Fruit fly (Drosophila melanogaster) whole organism, embryonic: ENCODE results near the gene drongo.

Source experiments
- BtbVII ChIP-seq: fragments of 200-800 bp; sonication (Bioruptor generic); optimal IDR thresholded peaks from 3 replicates; lab custom pipeline; 2017; ENCODE audit warnings: missing biosample characterization, mild to moderate bottlenecking, missing genetic modification characterization
- CG12104 ChIP-seq: fragments of 200-800 bp; sonication (Bioruptor generic); optimal IDR thresholded peaks from 3 replicates; lab custom pipeline; 2016; ENCODE audit warnings: missing biosample characterization, missing genetic modification characterization
- CG13296 ChIP-seq: fragments of 200-800 bp; sonication (Bioruptor generic); optimal IDR thresholded peaks from 3 replicates; lab custom pipeline; 2018; ENCODE audit warnings: missing biosample characterization, mild to moderate bottlenecking, missing genetic modification characterization
- CG13894 ChIP-seq: fragments of 200-800 bp; sonication (Bioruptor generic); optimal IDR thresholded peaks from 3 replicates; lab custom pipeline; 2018; ENCODE audit warnings: missing biosample characterization, mild to moderate bottlenecking, missing genetic modification characterization, moderate library complexity
- CG14667 ChIP-seq: fragments of 200-800 bp; sonication (Bioruptor generic); IDR thresholded peaks from 2 replicates; pipeline ENCODE4 v1.3.6; 2022; ENCODE audit warnings: missing biosample characterization, missing genetic modification characterization
- CG1647 ChIP-seq: fragments of 200-800 bp; sonication (Bioruptor generic); optimal IDR thresholded peaks from 3 replicates; lab custom pipeline; 2016; ENCODE audit warnings: missing biosample characterization, missing genetic modification characterization
- CG17328 ChIP-seq: fragments of 200-800 bp; sonication (Bioruptor generic); IDR thresholded peaks from 2 replicates; pipeline ENCODE4 v1.3.6; 2022; ENCODE audit warnings: missing biosample characterization, missing genetic modification characterization
- CG17359 ChIP-seq: fragments of 200-800 bp; sonication (Bioruptor generic); optimal IDR thresholded peaks from 3 replicates; lab custom pipeline; 2018; ENCODE audit warnings: missing biosample characterization, mild to moderate bottlenecking, missing genetic modification characterization, moderate library complexity
- CG18262 ChIP-seq: fragments of 200-800 bp; optimal IDR thresholded peaks from 3 replicates; lab custom pipeline; 2019; ENCODE audit warnings: missing biosample characterization, mild to moderate bottlenecking, missing genetic modification characterization, moderate library complexity
- CG2199 ChIP-seq: fragments of 200-800 bp; sonication (Bioruptor generic); IDR thresholded peaks from 3 replicates; pipeline ENCODE4 v1.3.6; 2022; ENCODE audit warnings: missing biosample characterization, missing genetic modification characterization
- CG30403 ChIP-seq: fragments of 200-800 bp; sonication (Bioruptor generic); optimal IDR thresholded peaks from 3 replicates; lab custom pipeline; 2016; ENCODE audit warnings: missing biosample characterization, missing genetic modification characterization
- CG32532 ChIP-seq: fragments of 200-800 bp; sonication (Bioruptor generic); IDR thresholded peaks from 2 replicates; pipeline ENCODE4 v1.3.6; 2022; ENCODE audit warnings: missing biosample characterization, missing genetic modification characterization
- CG33213 ChIP-seq: fragments of 200-800 bp; sonication (Bioruptor generic); optimal IDR thresholded peaks from 3 replicates; lab custom pipeline; 2016; ENCODE audit warnings: missing biosample characterization, missing genetic modification characterization
- CG34224 ChIP-seq: fragments of 200-800 bp; sonication (Bioruptor generic); IDR thresholded peaks from 3 replicates; pipeline ENCODE4 v1.3.6; 2022; ENCODE audit warnings: missing biosample characterization, missing genetic modification characterization; ENCODE audit not compliant: partially characterized antibody
- CG3847 ChIP-seq: fragments of 200-800 bp; sonication (Bioruptor generic); IDR thresholded peaks from 2 replicates; pipeline ENCODE4 v1.3.6; 2022; ENCODE audit warnings: missing biosample characterization, missing genetic modification characterization
- CG4820 ChIP-seq: fragments of 200-800 bp; sonication (Bioruptor generic); optimal IDR thresholded peaks from 3 replicates; lab custom pipeline; 2016; ENCODE audit warnings: missing biosample characterization, missing genetic modification characterization
- CG4854 ChIP-seq: fragments of 200-800 bp; sonication (Bioruptor generic); optimal IDR thresholded peaks from 2 replicates; lab custom pipeline; 2016; ENCODE audit warnings: missing biosample characterization, missing genetic modification characterization, inconsistent platforms
- CG6654 ChIP-seq: fragments of 200-800 bp; sonication (Bioruptor generic); optimal IDR thresholded peaks from 2 replicates; lab custom pipeline; 2017; ENCODE audit warnings: missing biosample characterization, mild to moderate bottlenecking, missing genetic modification characterization
- CG7556 ChIP-seq: fragments of 200-800 bp; sonication (Bioruptor generic); optimal IDR thresholded peaks from 2 replicates; lab custom pipeline; 2017; ENCODE audit warnings: missing biosample characterization, mild to moderate bottlenecking, missing genetic modification characterization
- Camta ChIP-seq: fragments of 200-800 bp; sonication (Bioruptor generic); optimal IDR thresholded peaks from 2 replicates; lab custom pipeline; 2016; ENCODE audit warnings: missing biosample characterization, missing genetic modification characterization
- Chrac-16 ChIP-seq: fragments of 200-800 bp; sonication (Bioruptor generic); optimal IDR thresholded peaks from 3 replicates; lab custom pipeline; 2016; ENCODE audit warnings: missing biosample characterization, missing genetic modification characterization
- Dbx ChIP-seq: fragments of 200-800 bp; sonication (Bioruptor generic); IDR thresholded peaks from 3 replicates; pipeline ENCODE4 v1.3.6; 2022; ENCODE audit warnings: missing biosample characterization, missing genetic modification characterization
- Deaf1 ChIP-seq: fragments of 200-800 bp; optimal IDR thresholded peaks from 3 replicates; lab custom pipeline; 2019; ENCODE audit warnings: missing biosample characterization, mild to moderate bottlenecking, missing genetic modification characterization, moderate library complexity
- Dfd ChIP-seq, 2 experiments: fragments of >200 bp; optimal IDR thresholded peaks; 2 replicates each; lab custom pipeline; 2017; ENCODE audit warnings: missing biosample characterization in 2 of 2, missing genetic modification characterization in 2 of 2
- E2f2 ChIP-seq: fragments of 200-800 bp; sonication (Bioruptor generic); IDR thresholded peaks from 2 replicates; pipeline ENCODE4 v1.3.6; 2022; ENCODE audit warnings: missing biosample characterization, missing genetic modification characterization
- Hand ChIP-seq: fragments of 200-800 bp; sonication (Bioruptor generic); optimal IDR thresholded peaks from 2 replicates; lab custom pipeline; 2017; ENCODE audit warnings: mild to moderate bottlenecking, missing biosample characterization, missing genetic modification reagents, missing genetic modification characterization
- HmgZ ChIP-seq: fragments of 200-800 bp; sonication (Bioruptor generic); optimal IDR thresholded peaks from 2 replicates; lab custom pipeline; 2018; ENCODE audit warnings: missing biosample characterization, mild to moderate bottlenecking, missing genetic modification characterization
- Hmx ChIP-seq: fragments of 200-800 bp; sonication (Bioruptor generic); optimal IDR thresholded peaks from 2 replicates; lab custom pipeline; 2016; ENCODE audit warnings: missing biosample characterization, missing genetic modification characterization
- Kr ChIP-seq: fragments of 200-800 bp; sonication (Bioruptor generic); optimal IDR thresholded peaks from 2 replicates; lab custom pipeline; 2017; ENCODE audit warnings: missing biosample characterization, mild to moderate bottlenecking, missing genetic modification characterization
- NK7.1 ChIP-seq: fragments of 200-800 bp; sonication (Bioruptor generic); optimal IDR thresholded peaks from 3 replicates; lab custom pipeline; 2016; ENCODE audit warnings: missing biosample characterization, missing genetic modification characterization
- Neu2 ChIP-seq: fragments of 200-800 bp; sonication (Bioruptor generic); optimal IDR thresholded peaks from 3 replicates; lab custom pipeline; 2016; ENCODE audit warnings: missing biosample characterization, missing genetic modification characterization, borderline replicate concordance
- Oli ChIP-seq: fragments of 200-800 bp; sonication (Bioruptor generic); optimal IDR thresholded peaks from 2 replicates; lab custom pipeline; 2018; ENCODE audit warnings: missing biosample characterization, mild to moderate bottlenecking, missing genetic modification characterization, moderate library complexity
- bab2 ChIP-seq: fragments of 200-800 bp; sonication (Bioruptor generic); optimal IDR thresholded peaks from 2 replicates; lab custom pipeline; 2016; ENCODE audit warnings: missing biosample characterization, missing genetic modification characterization
- btn ChIP-seq: fragments of 200-800 bp; sonication (Bioruptor generic); optimal IDR thresholded peaks from 2 replicates; lab custom pipeline; 2016; ENCODE audit warnings: missing biosample characterization, missing genetic modification characterization
- chinmo ChIP-seq: fragments of 200-800 bp; sonication (Bioruptor generic); IDR thresholded peaks from 4 replicates; pipeline ENCODE4 v1.3.6; 2022; ENCODE audit warnings: missing biosample characterization, missing genetic modification characterization; ENCODE audit not compliant: partially characterized antibody
- danr ChIP-seq: fragments of 200-800 bp; sonication (Bioruptor generic); IDR thresholded peaks from 2 replicates; pipeline ENCODE4 v1.3.6; 2022; ENCODE audit warnings: missing biosample characterization, missing genetic modification characterization
- dati ChIP-seq: fragments of 200-800 bp; sonication (Bioruptor generic); IDR thresholded peaks from 2 replicates; pipeline ENCODE4 v1.3.6; 2022; ENCODE audit warnings: missing biosample characterization, missing genetic modification characterization
- fd3F ChIP-seq: fragments of 200-800 bp; sonication (Bioruptor generic); optimal IDR thresholded peaks from 2 replicates; lab custom pipeline; 2018; ENCODE audit warnings: missing biosample characterization, mild to moderate bottlenecking, missing genetic modification characterization, moderate library complexity
- ftz-f1 ChIP-seq: fragments of 200-800 bp; sonication (Bioruptor generic); optimal IDR thresholded peaks from 2 replicates; lab custom pipeline; 2016; ENCODE audit warnings: missing biosample characterization, missing genetic modification characterization
- hbn ChIP-seq: fragments of 200-800 bp; sonication (Bioruptor generic); IDR thresholded peaks from 2 replicates; pipeline ENCODE4 v1.3.6; 2022; ENCODE audit warnings: missing biosample characterization, missing genetic modification characterization; ENCODE audit not compliant: partially characterized antibody
- insv ChIP-seq, 2 experiments: fragments of 200-800 bp; sonication (Bioruptor generic); optimal IDR thresholded peaks; 3 replicates each; lab custom pipeline; 2016 to 2018; ENCODE audit warnings: missing biosample characterization in 2 of 2, missing genetic modification characterization in 2 of 2
- luna ChIP-seq: fragments of 200-800 bp; sonication (Bioruptor generic); optimal IDR thresholded peaks from 2 replicates; lab custom pipeline; 2016; ENCODE audit warnings: missing biosample characterization, missing genetic modification characterization
- mirr ChIP-seq: fragments of 200-800 bp; sonication (Bioruptor generic); optimal IDR thresholded peaks from 3 replicates; lab custom pipeline; 2018; ENCODE audit warnings: missing biosample characterization, mild to moderate bottlenecking, missing genetic modification characterization
- onecut ChIP-seq: fragments of 200-800 bp; sonication (Bioruptor generic); IDR thresholded peaks from 2 replicates; pipeline ENCODE4 v1.3.6; 2022; ENCODE audit warnings: missing biosample characterization, missing genetic modification characterization
- pzg ChIP-seq: fragments of 200-800 bp; sonication (Bioruptor generic); optimal IDR thresholded peaks from 3 replicates; lab custom pipeline; 2018; ENCODE audit warnings: missing biosample characterization, mild to moderate bottlenecking, missing genetic modification characterization, moderate library complexity
- slbo ChIP-seq: fragments of 200-800 bp; sonication (Bioruptor generic); IDR thresholded peaks from 2 replicates; pipeline ENCODE4 v1.3.6; 2022; ENCODE audit warnings: missing biosample characterization, missing genetic modification characterization
- sob ChIP-seq: fragments of 200-800 bp; sonication (Bioruptor generic); IDR thresholded peaks from 2 replicates; pipeline ENCODE4 v1.3.6; 2022; ENCODE audit warnings: missing biosample characterization, missing genetic modification characterization
- tup ChIP-seq: fragments of 200-800 bp; sonication (Bioruptor generic); optimal IDR thresholded peaks from 2 replicates; lab custom pipeline; 2016; ENCODE audit warnings: missing biosample characterization, mild to moderate bottlenecking, missing genetic modification characterization, moderate library complexity
- zen ChIP-seq: fragments of 200-800 bp; sonication (Bioruptor generic); optimal IDR thresholded peaks from 3 replicates; lab custom pipeline; 2018; ENCODE audit warnings: missing biosample characterization, mild to moderate bottlenecking, missing genetic modification characterization, moderate library complexity

The drongo gene

DNA sequence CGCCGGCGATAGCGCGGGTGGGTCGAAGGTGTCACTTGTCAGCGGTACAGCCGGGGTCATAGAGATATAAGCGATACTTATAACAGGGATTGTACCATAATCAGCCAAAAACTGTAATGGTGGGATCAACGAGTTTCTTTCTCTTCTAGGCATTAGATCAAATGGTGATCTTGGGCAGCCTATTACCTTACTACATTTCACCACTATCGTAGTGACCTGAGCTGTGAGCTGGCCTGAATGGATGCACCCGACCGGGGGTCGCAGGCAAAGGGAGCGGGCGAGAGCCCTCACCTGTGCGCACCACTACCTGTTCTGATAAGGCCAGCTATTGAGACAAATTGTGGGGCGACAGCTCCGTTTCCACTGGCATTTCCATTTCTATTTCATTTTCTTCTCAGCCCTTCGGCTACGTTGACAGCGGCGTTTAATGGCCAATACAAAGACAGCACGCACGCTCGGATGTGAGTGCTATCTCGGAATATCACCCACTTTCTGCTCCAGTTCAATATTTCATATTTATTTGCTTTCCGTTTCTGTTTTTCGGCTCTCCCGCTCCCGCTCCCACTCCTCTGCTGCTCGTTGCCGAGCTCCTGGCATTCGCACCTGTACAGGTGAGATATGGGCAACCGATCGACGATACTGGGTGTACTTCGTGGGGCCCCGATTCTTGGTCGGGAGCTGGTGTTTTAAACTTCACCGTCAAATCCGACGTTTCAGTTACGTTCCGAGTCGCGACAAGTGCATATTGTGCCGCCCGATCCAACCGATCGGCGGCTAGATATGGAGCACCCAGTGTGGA lies 6.0 kb upstream of the drongo start (continued):
- TF ChIP-seq Oli (tag; lab: Kevin White, UChicago) (peak; percentile 79), onecut (GFP tag; lab: Robert Waterston, UW) (peak; percentile 69), Chrac-16 (GFP tag; lab: Kevin White, UChicago) (peak; percentile 59), danr (peak; percentile 78; the same call in 1 of the 2 replicates), Camta (GFP tag; lab: Kevin White, UChicago) (no peak), CG4820 (GFP tag; lab: Kevin White, UChicago) (peak; percentile 78), sob (GFP tag; lab: Robert Waterston, UW) (peak; percentile 68; the same call in 1 of the 2 replicates), CG18262 (peak; percentile 83), pzg (no peak), Neu2 (no peak), chinmo (GFP tag; lab: Robert Waterston, UW) (no peak), Kr (GFP tag; lab: Kevin White, UChicago) (no peak), mirr (GFP tag; lab: Kevin White, UChicago) (no peak), btn (GFP tag; lab: Kevin White, UChicago) (peak; percentile 53), Dbx (GFP tag; lab: Robert Waterston, UW) (0 out of 3 replicates have a peak, but pooled peaks have one; percentile 17), CG32532 (GFP tag; lab: Robert Waterston, UW) (peak; percentile 65), CG4854 (peak; percentile 28), E2f2 (peak; percentile 41; the same call in 1 of the 2 replicates), BtbVII (peak; percentile 10), CG7556 (GFP tag; lab: Kevin White, UChicago) (peak; percentile 64), CG2199 (GFP tag; lab: Robert Waterston, UW) (peak; percentile 83; the same call in 1 of the 3 replicates), CG17359 (tag; lab: Kevin White, UChicago) (peak; percentile 89), CG6654 (peak; percentile 53), Hand (GFP tag; lab: Kevin White, UChicago) (no peak), CG3847 (GFP tag; lab: Robert Waterston, UW) (peak; percentile 60), bab2 (GFP tag; lab: Kevin White, UChicago) (peak; percentile 58), CG12104 (GFP tag; lab: Kevin White, UChicago) (peak; percentile 3), tup (GFP tag; lab: Kevin White, UChicago) (peak; percentile 40), CG17328 (GFP tag; lab: Robert Waterston, UW) (peak; percentile 88), insv (GFP tag; optimal IDR thresholded peaks at IDR 0.05; lab: Kevin White, UChicago) (no peak), NK7.1 (GFP tag; lab: Kevin White, UChicago) (no peak), dati (GFP tag; lab: Robert Waterston, UW) (peak; percentile 54; the same call in 1 of the 2 replicates), CG33213 (GFP tag; lab: Kevin White, UChicago) (peak; percentile 53), ftz-f1 (GFP tag; lab: Kevin White, UChicago) (no peak), HmgZ (tag; lab: Kevin White, UChicago) (no peak), Hmx (GFP tag; lab: Kevin White, UChicago) (no peak), CG13894 (tag; lab: Kevin White, UChicago) (no peak), CG34224 (GFP tag; lab: Robert Waterston, UW) (no peak), slbo (GFP tag; lab: Robert Waterston, UW) (peak; percentile 77), Deaf1 (tag; lab: Kevin White, UChicago) (peak; percentile 96), luna (GFP tag; lab: Kevin White, UChicago) (no peak), CG14667 (GFP tag; lab: Robert Waterston, UW) (peak; percentile 74), CG30403 (GFP tag; lab: Kevin White, UChicago) (peak; percentile 72), Dfd (GFP tag; optimal IDR thresholded peaks at IDR 0.05; lab: Kevin White, UChicago) (no peak), zen (tag; lab: Kevin White, UChicago) (peak; percentile 63), hbn (no peak), CG13296 (GFP tag; lab: Kevin White, UChicago) (no peak), CG1647 (GFP tag; lab: Kevin White, UChicago) (peak; percentile 45), fd3F (GFP tag; lab: Kevin White, UChicago) (peak; percentile 11)
